Worm (Caenorhabditis elegans) whole organism, L1 larva: ENCODE results near the gene F13D11.4.
A peak's percentile ranks its signal among the peaks of the same experiment; 100 is the strongest.

Experiments used
- aha-1 ChIP-seq: fragments of 150-350 bp; optimal IDR thresholded peaks from 2 replicates; lab custom pipeline; 2014; ENCODE audit warnings: missing biosample characterization, missing genetic modification characterization
- aly-2 ChIP-seq: fragments of 150-350 bp; optimal IDR thresholded peaks from 2 replicates; lab custom pipeline; 2014; ENCODE audit warnings: missing biosample characterization, missing genetic modification characterization
- blmp-1 ChIP-seq: fragments of 150-350 bp; optimal IDR thresholded peaks from 2 replicates; lab custom pipeline; 2014; ENCODE audit warnings: missing biosample characterization, missing genetic modification characterization
- ceh-8 ChIP-seq: fragments of 200-800 bp; sonication (Bioruptor generic); optimal IDR thresholded peaks from 2 replicates; lab custom pipeline; 2018; ENCODE audit warnings: mild to moderate bottlenecking, missing genetic modification characterization, moderate library complexity, missing compliant biosample characterization
- ceh-82 ChIP-seq, 3 experiments: fragments of 150-350 bp in 1 of 3; sonication (generic microtip) in 2 of 3; optimal IDR thresholded peaks; 2 replicates each; lab custom pipeline; 2014 to 2017; ENCODE audit warnings: missing biosample characterization in 3 of 3, missing genetic modification characterization in 3 of 3
- ceh-90 ChIP-seq: sonication (generic microtip); optimal IDR thresholded peaks from 2 replicates; lab custom pipeline; 2016; ENCODE audit warnings: missing genetic modification characterization, missing compliant biosample characterization
- dpl-1 ChIP-seq, 3 experiments: fragments of 150-350 bp in 2 of 3; sonication (generic microtip) in 1 of 3; optimal IDR thresholded peaks; 2 replicates each; lab custom pipeline; 2014 to 2017; ENCODE audit warnings: missing biosample characterization in 3 of 3, missing genetic modification characterization in 3 of 3, missing genetic modification reagents in 3 of 3
- efl-1 ChIP-seq, 4 experiments: fragments of 150-350 bp; optimal IDR thresholded peaks in 3 of 4; peaks in 1 of 4; 1 replicate in 1 of 4; 2 replicates in 3 of 4; lab custom pipeline; 2014; ENCODE audit warnings: missing biosample characterization in 2 of 4, missing genetic modification characterization in 2 of 4, missing genetic modification reagents in 2 of 4
- egl-13 ChIP-seq: sonication (generic microtip); optimal IDR thresholded peaks from 2 replicates; lab custom pipeline; 2016; ENCODE audit warnings: missing genotype, missing genetic modification reagents, missing genetic modification characterization, missing compliant biosample characterization
- elt-2 ChIP-seq: sonication (generic microtip); optimal IDR thresholded peaks from 2 replicates; lab custom pipeline; 2016; ENCODE audit warnings: missing genetic modification characterization, mild to moderate bottlenecking, inconsistent platforms, missing compliant biosample characterization, missing genetic modification reagents
- elt-3 ChIP-seq, 6 experiments: fragments of 150-350 bp in 1 of 6; sonication (generic microtip); optimal IDR thresholded peaks; 2 replicates each; lab custom pipeline; 2017 to 2018; ENCODE audit warnings: missing biosample characterization in 6 of 6, missing genetic modification characterization in 6 of 6, inconsistent platforms in 1 of 6
- fkh-10 ChIP-seq: sonication (generic microtip); optimal IDR thresholded peaks from 2 replicates; lab custom pipeline; 2017; ENCODE audit warnings: missing biosample characterization, missing genetic modification reagents, missing genetic modification characterization
- fkh-4 ChIP-seq: sonication (generic microtip); optimal IDR thresholded peaks from 2 replicates; lab custom pipeline; 2016; ENCODE audit warnings: missing compliant biosample characterization, missing genetic modification characterization, borderline replicate concordance
- fkh-8 ChIP-seq: sonication (generic microtip); optimal IDR thresholded peaks from 2 replicates; lab custom pipeline; 2016; ENCODE audit warnings: mild to moderate bottlenecking, missing genetic modification characterization, missing compliant biosample characterization
- isw-1 ChIP-seq: fragments of 200-800 bp; sonication (Bioruptor generic); IDR thresholded peaks from 2 replicates; pipeline ENCODE4 v1.3.6; 2022; ENCODE audit warnings: missing genetic modification characterization, missing compliant biosample characterization
- lin-14 ChIP-seq: fragments of 200-800 bp; sonication (Bioruptor generic); optimal IDR thresholded peaks from 2 replicates; lab custom pipeline; 2018; ENCODE audit warnings: mild to moderate bottlenecking, missing genetic modification characterization, moderate library complexity, missing compliant biosample characterization
- lsy-2 ChIP-seq, 2 experiments: fragments of 150-350 bp; optimal IDR thresholded peaks; 2 replicates each; lab custom pipeline; 2014; ENCODE audit warnings: missing biosample characterization in 2 of 2, missing genetic modification characterization in 2 of 2
- mab-9 ChIP-seq: fragments of 200-800 bp; sonication (Bioruptor generic); IDR thresholded peaks from 2 replicates; pipeline ENCODE4 v1.3.6; 2022; ENCODE audit warnings: missing genetic modification reagents, missing genetic modification characterization, missing compliant biosample characterization
- nhr-20 ChIP-seq: sonication (generic microtip); optimal IDR thresholded peaks from 2 replicates; lab custom pipeline; 2016; ENCODE audit warnings: mild to moderate bottlenecking, missing genetic modification characterization, missing compliant biosample characterization
- nhr-28 ChIP-seq: fragments of 150-350 bp; optimal IDR thresholded peaks from 2 replicates; lab custom pipeline; 2014; ENCODE audit warnings: missing biosample characterization, missing genetic modification characterization
- nhr-71 ChIP-seq: sonication (generic microtip); optimal IDR thresholded peaks from 2 replicates; lab custom pipeline; 2016; ENCODE audit warnings: mild to moderate bottlenecking, missing genetic modification characterization, moderate library complexity, missing compliant biosample characterization
- nhr-76 ChIP-seq: sonication (generic microtip); optimal IDR thresholded peaks from 2 replicates; lab custom pipeline; 2017; ENCODE audit warnings: missing biosample characterization, missing genetic modification characterization
- nhr-77 ChIP-seq: fragments of 150-350 bp; optimal IDR thresholded peaks from 2 replicates; lab custom pipeline; 2014; ENCODE audit warnings: missing biosample characterization, missing genetic modification characterization
- nhr-84 ChIP-seq: sonication (generic microtip); optimal IDR thresholded peaks from 2 replicates; lab custom pipeline; 2017; ENCODE audit warnings: missing biosample characterization, missing genetic modification characterization
- nhr-85 ChIP-seq: sonication (generic microtip); peaks from one replicate; lab custom pipeline; 2016; ENCODE audit warnings: missing genetic modification characterization, inconsistent platforms, missing compliant biosample characterization
- nhr-90 ChIP-seq: sonication (generic microtip); optimal IDR thresholded peaks from 2 replicates; lab custom pipeline; 2016; ENCODE audit warnings: mild to moderate bottlenecking, missing genetic modification characterization, missing compliant biosample characterization; ENCODE audit not compliant: poor library complexity
- pag-3 ChIP-seq: sonication (generic microtip); optimal IDR thresholded peaks from 2 replicates; lab custom pipeline; 2017; ENCODE audit warnings: missing genetic modification characterization, mild to moderate bottlenecking, missing compliant biosample characterization, antibody characterized with exemption, borderline replicate concordance; ENCODE audit not compliant: insufficient read depth
- pqm-1 ChIP-seq: sonication (generic microtip); optimal IDR thresholded peaks from 3 replicates; lab custom pipeline; 2017; ENCODE audit warnings: missing biosample characterization, missing genetic modification characterization
- skn-1 ChIP-seq: fragments of 150-350 bp; optimal IDR thresholded peaks from 2 replicates; lab custom pipeline; 2014; ENCODE audit warnings: missing biosample characterization, missing genetic modification characterization
- unc-62 ChIP-seq: fragments of 150-350 bp; optimal IDR thresholded peaks from 2 replicates; lab custom pipeline; 2014; ENCODE audit warnings: missing biosample characterization, missing genetic modification reagents, missing genetic modification characterization
- zag-1 ChIP-seq: fragments of 150-350 bp; optimal IDR thresholded peaks from 2 replicates; lab custom pipeline; 2014; ENCODE audit warnings: missing biosample characterization, missing genetic modification characterization
- ztf-4 ChIP-seq: fragments of 150-350 bp; optimal IDR thresholded peaks from 2 replicates; lab custom pipeline; 2014; ENCODE audit warnings: missing biosample characterization, missing genetic modification characterization

Gene F13D11.4

ce11 chrX:5831827-5832226, 2.8 kb downstream of the F13D11.4 start:
- no peak for TF ChIP-seq nhr-90 (tag; lab: Kevin White, UChicago)
- TF ChIP-seq elt-2 = peak; percentile 41
- peak; percentile 36 for TF ChIP-seq pqm-1

DNA sequence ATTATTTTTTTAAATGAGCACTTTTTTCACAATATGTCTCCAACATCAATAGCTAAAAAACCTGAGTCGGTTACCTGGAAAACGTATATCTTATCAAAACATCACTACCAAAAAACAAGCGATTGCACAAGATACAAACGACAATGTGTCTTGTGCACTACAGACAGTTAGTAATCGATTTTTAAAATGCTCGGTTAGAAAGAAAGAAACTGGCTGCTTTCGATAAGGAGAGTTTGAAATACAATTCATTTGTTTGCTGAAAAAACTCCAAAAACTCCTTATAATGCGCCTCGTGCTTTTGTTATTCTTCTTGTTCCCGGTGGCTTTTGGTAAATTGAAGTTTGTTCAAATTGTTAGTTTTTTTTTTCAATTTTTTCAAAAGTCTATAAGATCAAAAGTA, 5.4 kb downstream of the F13D11.4 start, which contains the start of gene acp-5:
Gene acp-5 (plus strand): TSS at position 261 of the 400 bp plus-strand sequence.
- TF ChIP-seq ceh-90 (tag; lab: Kevin White, UChicago) (no peak), elt-2 (peak; percentile 48), efl-1 (optimal IDR thresholded peaks at IDR 0.05; lab: Kevin White, UChicago) (no peak), efl-1 (GFP tag; optimal IDR thresholded peaks at IDR 0.05 in 1 of 2; lab: Kevin White, UChicago) (peak in 1 of 2 experiments; percentile 90)

DNA sequence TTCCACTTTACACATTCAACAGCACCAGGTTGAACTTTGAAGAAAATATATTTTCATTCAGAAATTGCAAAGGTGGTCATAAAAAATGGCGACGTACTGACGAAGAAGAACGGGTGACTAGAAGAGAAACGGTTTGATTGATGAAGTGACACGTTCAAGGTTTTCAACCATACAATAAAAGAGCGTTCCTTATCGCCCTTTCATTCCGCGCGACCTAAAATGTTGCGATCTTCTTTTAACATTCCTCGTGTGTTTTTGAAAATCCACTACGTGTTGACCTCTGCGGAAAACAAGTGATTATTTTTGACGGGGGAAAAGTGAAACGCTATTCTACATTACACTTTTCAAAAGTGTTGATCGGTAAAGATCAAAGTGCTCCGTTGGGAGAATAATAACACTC, 6.5 kb downstream of the F13D11.4 start:
- peak; percentile 78 for TF ChIP-seq nhr-85 (tag; lab: Kevin White, UChicago)
- peak; percentile 22 for TF ChIP-seq nhr-71
- no peak for TF ChIP-seq nhr-84 (tag; lab: Kevin White, UChicago)
- no peak for TF ChIP-seq nhr-90 (tag; lab: Kevin White, UChicago)
- peak; percentile 68 for TF ChIP-seq lin-14 (GFP tag; lab: Kevin White, UChicago)
- TF ChIP-seq blmp-1 = peak; percentile 95
- no peak for TF ChIP-seq egl-13 (tag; lab: Kevin White, UChicago)
- peak in 1 of 2 experiments; percentile 10 for TF ChIP-seq lsy-2 (tag; optimal IDR thresholded peaks at IDR 0.05; lab: Kevin White, UChicago)
- TF ChIP-seq nhr-20 = peak; percentile 12
- TF ChIP-seq aha-1 (tag; lab: Kevin White, UChicago) = no peak
- TF ChIP-seq fkh-4 (tag; lab: Kevin White, UChicago) = no peak
- TF ChIP-seq elt-3 (tag; optimal IDR thresholded peaks at IDR 0.05; lab: Kevin White, UChicago) = peak in 1 of 6 experiments; percentile 57

DNA sequence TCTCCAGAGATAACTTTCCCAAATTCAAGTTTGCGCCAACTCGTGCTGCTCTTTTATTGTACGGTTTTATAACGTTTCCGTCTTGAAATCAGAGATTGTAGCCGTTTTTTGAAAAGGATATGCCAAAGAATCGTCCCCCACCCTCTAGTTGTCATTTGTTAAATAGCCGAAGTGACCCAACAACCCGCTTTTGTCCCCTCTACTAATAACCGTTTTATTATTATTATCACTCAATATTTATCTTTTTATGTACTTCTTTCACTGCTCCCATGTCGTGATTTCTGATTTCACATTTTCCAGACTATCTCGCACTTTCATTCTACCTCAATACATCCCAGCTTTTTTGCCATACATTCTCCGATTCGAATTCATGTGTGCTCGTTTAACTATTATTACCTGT, 7.6 kb downstream of the F13D11.4 start:
- TF ChIP-seq nhr-76 (tag; lab: Kevin White, UChicago) = no peak
- TF ChIP-seq aha-1 (tag; lab: Kevin White, UChicago) = no peak
- no peak for TF ChIP-seq egl-13 (tag; lab: Kevin White, UChicago)
- TF ChIP-seq nhr-85 (tag; lab: Kevin White, UChicago) = no peak
- TF ChIP-seq ztf-4 (tag; lab: Kevin White, UChicago) = no peak
- TF ChIP-seq ceh-8 (GFP tag; lab: Kevin White, UChicago) = no peak
- TF ChIP-seq aly-2 = no peak
- no peak for TF ChIP-seq fkh-10 (GFP tag; lab: Kevin White, UChicago)
- TF ChIP-seq isw-1 (GFP tag; lab: Robert Waterston, UW) = no peak
- no peak for TF ChIP-seq ceh-82 (tag; optimal IDR thresholded peaks at IDR 0.05; lab: Kevin White, UChicago)
- TF ChIP-seq mab-9 (GFP tag; lab: Robert Waterston, UW) = no peak
- no peak for TF ChIP-seq fkh-8
- TF ChIP-seq nhr-90 (tag; lab: Kevin White, UChicago) = no peak
- no peak for TF ChIP-seq nhr-77 (tag; lab: Kevin White, UChicago)
- TF ChIP-seq unc-62 (GFP tag; lab: Kevin White, UChicago) = no peak
- no peak for TF ChIP-seq elt-3 (tag; optimal IDR thresholded peaks at IDR 0.05; lab: Kevin White, UChicago)
- no peak for TF ChIP-seq zag-1
- TF ChIP-seq nhr-28 (tag; lab: Kevin White, UChicago) = no peak
- TF ChIP-seq lin-14 (GFP tag; lab: Kevin White, UChicago) = no peak

ce11 chrX:5821842-5822241, 12.8 kb downstream of the F13D11.4 start, which contains the start of gene hbl-1:
Gene hbl-1, plus strand, starts transcription at chrX:5822142.
- TF ChIP-seq skn-1 (tag; lab: Kevin White, UChicago) = no peak
- no peak for TF ChIP-seq pag-3
- TF ChIP-seq dpl-1 (GFP tag; optimal IDR thresholded peaks at IDR 0.05; lab: Kevin White, UChicago) = no peak
